Fruit fly (Drosophila melanogaster) whole organism, embryonic: Measurements from ENCODE around the gene CG10137.

ENCODE experiments used
- Abd-B ChIP-seq: fragments of 200-800 bp; sonication (Bioruptor generic); optimal IDR thresholded peaks from 2 replicates; lab custom pipeline; 2018; ENCODE audit warnings: missing biosample characterization, mild to moderate bottlenecking, missing genetic modification characterization, moderate library complexity
- Adf1 ChIP-seq: fragments of 200-800 bp; sonication (Bioruptor generic); IDR thresholded peaks from 2 replicates; pipeline ENCODE4 v1.3.6; 2022; ENCODE audit warnings: missing biosample characterization, missing genetic modification characterization
- Atf6 ChIP-seq: fragments of 200-800 bp; sonication (Bioruptor generic); IDR thresholded peaks from 2 replicates; pipeline ENCODE4 v1.3.6; 2022; ENCODE audit warnings: missing biosample characterization, missing genetic modification characterization
- CG10959 ChIP-seq: fragments of 200-800 bp; sonication (Bioruptor generic); IDR thresholded peaks from 2 replicates; pipeline ENCODE4 v1.3.6; 2022; ENCODE audit warnings: missing biosample characterization, missing genetic modification characterization
- CG12071 ChIP-seq: fragments of 200-800 bp; sonication (Bioruptor generic); optimal IDR thresholded peaks from 3 replicates; lab custom pipeline; 2018; ENCODE audit warnings: missing biosample characterization, mild to moderate bottlenecking, missing genetic modification characterization
- CG12236 ChIP-seq: fragments of 200-800 bp; sonication (Bioruptor generic); optimal IDR thresholded peaks from 2 replicates; lab custom pipeline; 2016; ENCODE audit warnings: missing biosample characterization, missing genetic modification characterization
- CG12391 ChIP-seq: fragments of 200-800 bp; sonication (Bioruptor generic); optimal IDR thresholded peaks from 3 replicates; lab custom pipeline; 2018; ENCODE audit warnings: missing biosample characterization, mild to moderate bottlenecking, missing genetic modification characterization, moderate library complexity
- CG12744 ChIP-seq: fragments of 200-800 bp; sonication (Bioruptor generic); optimal IDR thresholded peaks from 2 replicates; lab custom pipeline; 2016; ENCODE audit warnings: missing biosample characterization, missing genetic modification characterization
- CG14050 ChIP-seq: fragments of 200-800 bp; sonication (Bioruptor generic); IDR thresholded peaks from 3 replicates; pipeline ENCODE4 v1.3.6; 2022; ENCODE audit warnings: missing biosample characterization, missing genetic modification characterization
- CG14667 ChIP-seq: fragments of 200-800 bp; sonication (Bioruptor generic); IDR thresholded peaks from 2 replicates; pipeline ENCODE4 v1.3.6; 2022; ENCODE audit warnings: missing biosample characterization, missing genetic modification characterization
- CG14965 ChIP-seq: fragments of 200-800 bp; sonication (Bioruptor generic); optimal IDR thresholded peaks from 2 replicates; lab custom pipeline; 2016; ENCODE audit warnings: missing biosample characterization, missing genetic modification characterization, borderline replicate concordance
- CG17612 ChIP-seq: fragments of 200-800 bp; sonication (Bioruptor generic); IDR thresholded peaks from 2 replicates; pipeline ENCODE4 v1.3.6; 2022; ENCODE audit warnings: missing biosample characterization, missing genetic modification characterization
- CG2199 ChIP-seq: fragments of 200-800 bp; sonication (Bioruptor generic); IDR thresholded peaks from 3 replicates; pipeline ENCODE4 v1.3.6; 2022; ENCODE audit warnings: missing biosample characterization, missing genetic modification characterization
- CG30020 ChIP-seq: fragments of 200-800 bp; optimal IDR thresholded peaks from 2 replicates; lab custom pipeline; 2019; ENCODE audit warnings: missing biosample characterization, mild to moderate bottlenecking, missing genetic modification characterization, moderate library complexity
- CG30403 ChIP-seq: fragments of 200-800 bp; sonication (Bioruptor generic); optimal IDR thresholded peaks from 3 replicates; lab custom pipeline; 2016; ENCODE audit warnings: missing biosample characterization, missing genetic modification characterization
- CG3163 ChIP-seq: fragments of 200-800 bp; sonication (Bioruptor generic); optimal IDR thresholded peaks from 3 replicates; lab custom pipeline; 2016; ENCODE audit warnings: missing biosample characterization, missing genetic modification characterization
- CG4328 ChIP-seq: fragments of 200-800 bp; sonication (Bioruptor generic); optimal IDR thresholded peaks from 3 replicates; lab custom pipeline; 2017; ENCODE audit warnings: missing biosample characterization, missing genetic modification reagents, missing genetic modification characterization
- CG4360 ChIP-seq: fragments of 200-800 bp; sonication (Bioruptor generic); IDR thresholded peaks from 2 replicates; pipeline ENCODE4 v1.3.6; 2022; ENCODE audit warnings: missing biosample characterization, missing genetic modification characterization
- CG4404 ChIP-seq: fragments of 200-800 bp; sonication (Bioruptor generic); IDR thresholded peaks from 2 replicates; pipeline ENCODE4 v1.3.6; 2022; ENCODE audit warnings: missing biosample characterization, missing genetic modification characterization
- CG5245 ChIP-seq: fragments of 200-800 bp; sonication (Bioruptor generic); optimal IDR thresholded peaks from 3 replicates; lab custom pipeline; 2016; ENCODE audit warnings: missing biosample characterization, missing genetic modification characterization
- CG6683 ChIP-seq: fragments of 200-800 bp; sonication (Bioruptor generic); optimal IDR thresholded peaks from 2 replicates; lab custom pipeline; 2017; ENCODE audit warnings: missing biosample characterization, mild to moderate bottlenecking, missing genetic modification characterization, missing genetic modification reagents
- CG7745 ChIP-seq: fragments of 200-800 bp; sonication (Bioruptor generic); optimal IDR thresholded peaks from 2 replicates; lab custom pipeline; 2018; ENCODE audit warnings: missing biosample characterization, mild to moderate bottlenecking, missing genetic modification characterization, moderate library complexity
- CG8290 ChIP-seq, 3 experiments: fragments of 200-800 bp; sonication (Bioruptor generic); optimal IDR thresholded peaks; 2 replicates each; lab custom pipeline; 2016 to 2019; ENCODE audit warnings: missing biosample characterization in 3 of 3, missing genetic modification characterization in 3 of 3, mild to moderate bottlenecking in 2 of 3, moderate library complexity in 1 of 3
- CG9876 ChIP-seq: fragments of 200-800 bp; sonication (Bioruptor generic); optimal IDR thresholded peaks from 2 replicates; lab custom pipeline; 2016; ENCODE audit warnings: missing biosample characterization, missing genetic modification characterization
- Dref ChIP-seq: fragments of 200-800 bp; sonication (Bioruptor generic); IDR thresholded peaks from 2 replicates; pipeline ENCODE4 v1.3.6; 2022; ENCODE audit warnings: missing biosample characterization, missing genetic modification characterization
- Fer3 ChIP-seq: fragments of 200-800 bp; sonication (Bioruptor generic); optimal IDR thresholded peaks from 2 replicates; lab custom pipeline; 2018; ENCODE audit warnings: missing biosample characterization, mild to moderate bottlenecking, missing genetic modification characterization, moderate library complexity
- Hr51 ChIP-seq, 2 experiments: fragments of 200-800 bp; sonication (Bioruptor generic); optimal IDR thresholded peaks; 2 replicates in 1 of 2; 3 replicates in 1 of 2; lab custom pipeline; 2016 to 2018; ENCODE audit warnings: missing biosample characterization in 2 of 2, missing genetic modification characterization in 2 of 2, mild to moderate bottlenecking in 1 of 2, moderate library complexity in 1 of 2
- Jarid2 ChIP-seq: fragments of 200-800 bp; sonication (Bioruptor generic); optimal IDR thresholded peaks from 3 replicates; lab custom pipeline; 2017; ENCODE audit warnings: mild to moderate bottlenecking, missing biosample characterization, missing genetic modification reagents, missing genetic modification characterization
- Oaz ChIP-seq: fragments of 200-800 bp; sonication (Bioruptor generic); IDR thresholded peaks from 2 replicates; pipeline ENCODE4 v1.3.6; 2022; ENCODE audit warnings: missing biosample characterization, missing genetic modification characterization
- Usf ChIP-seq: fragments of 200-800 bp; sonication (Bioruptor generic); optimal IDR thresholded peaks from 2 replicates; lab custom pipeline; 2017; ENCODE audit warnings: missing genotype, missing biosample characterization, missing genetic modification characterization
- chinmo ChIP-seq: fragments of 200-800 bp; sonication (Bioruptor generic); IDR thresholded peaks from 4 replicates; pipeline ENCODE4 v1.3.6; 2022; ENCODE audit warnings: missing biosample characterization, missing genetic modification characterization; ENCODE audit not compliant: partially characterized antibody
- crp ChIP-seq, 2 experiments: fragments of 200-800 bp; sonication (Bioruptor generic); optimal IDR thresholded peaks; 2 replicates in 1 of 2; 3 replicates in 1 of 2; lab custom pipeline; 2017; ENCODE audit warnings: missing biosample characterization in 2 of 2, missing genetic modification characterization in 2 of 2, mild to moderate bottlenecking in 1 of 2, moderate library complexity in 1 of 2
- cwo ChIP-seq: fragments of 200-800 bp; sonication (Bioruptor generic); optimal IDR thresholded peaks from 3 replicates; lab custom pipeline; 2017; ENCODE audit warnings: missing biosample characterization, missing genetic modification characterization, mild to moderate bottlenecking, moderate library complexity, missing genetic modification reagents
- da ChIP-seq: fragments of 200-800 bp; sonication (Bioruptor generic); optimal IDR thresholded peaks from 2 replicates; lab custom pipeline; 2016; ENCODE audit warnings: missing biosample characterization, missing genetic modification characterization
- dati ChIP-seq: fragments of 200-800 bp; sonication (Bioruptor generic); IDR thresholded peaks from 2 replicates; pipeline ENCODE4 v1.3.6; 2022; ENCODE audit warnings: missing biosample characterization, missing genetic modification characterization
- ems ChIP-seq: fragments of 200-800 bp; sonication (Bioruptor generic); optimal IDR thresholded peaks from 3 replicates; lab custom pipeline; 2016; ENCODE audit warnings: missing biosample characterization, missing genetic modification characterization
- gcm ChIP-seq: fragments of 200-800 bp; sonication (Bioruptor generic); optimal IDR thresholded peaks from 2 replicates; lab custom pipeline; 2019; ENCODE audit warnings: missing biosample characterization, mild to moderate bottlenecking, missing genetic modification characterization, moderate library complexity
- gfzf ChIP-seq: fragments of 200-800 bp; sonication (Bioruptor generic); optimal IDR thresholded peaks from 2 replicates; lab custom pipeline; 2016; ENCODE audit warnings: missing biosample characterization, mild to moderate bottlenecking, missing genetic modification characterization, moderate library complexity
- her ChIP-seq: fragments of 200-800 bp; sonication (Bioruptor generic); optimal IDR thresholded peaks from 2 replicates; lab custom pipeline; 2016; ENCODE audit warnings: missing biosample characterization, missing genetic modification characterization
- jigr1 ChIP-seq: fragments of 200-800 bp; sonication (Bioruptor generic); IDR thresholded peaks from 3 replicates; pipeline ENCODE4 v1.3.6; 2022; ENCODE audit warnings: missing biosample characterization, missing genetic modification characterization
- mam ChIP-seq: fragments of 200-800 bp; sonication (Bioruptor generic); optimal IDR thresholded peaks from 3 replicates; lab custom pipeline; 2016; ENCODE audit warnings: missing biosample characterization, missing genetic modification characterization
- mld ChIP-seq: fragments of 200-800 bp; sonication (Bioruptor generic); IDR thresholded peaks from 3 replicates; pipeline ENCODE4 v1.3.6; 2022; ENCODE audit warnings: missing biosample characterization, missing genetic modification characterization; ENCODE audit not compliant: partially characterized antibody
- nom ChIP-seq: fragments of 200-800 bp; sonication (Bioruptor generic); optimal IDR thresholded peaks from 2 replicates; lab custom pipeline; 2017; ENCODE audit warnings: missing biosample characterization, missing genetic modification characterization, mild to moderate bottlenecking, moderate library complexity, missing genetic modification reagents
- psq ChIP-seq: fragments of 200-800 bp; sonication (Bioruptor generic); optimal IDR thresholded peaks from 2 replicates; lab custom pipeline; 2017; ENCODE audit warnings: missing biosample characterization, missing genetic modification characterization
- sc ChIP-seq, 3 experiments: fragments of >200 bp in 2 of 3; fragments of 200-800 bp in 1 of 3; sonication (Bioruptor generic) in 1 of 3; optimal IDR thresholded peaks; 2 replicates in 2 of 3; 3 replicates in 1 of 3; lab custom pipeline; 2017; ENCODE audit warnings: mild to moderate bottlenecking in 1 of 3, missing biosample characterization in 1 of 3, missing genetic modification characterization in 1 of 3, missing genetic modification reagents in 1 of 3
- tgo ChIP-seq: fragments of 200-800 bp; sonication (Bioruptor generic); IDR thresholded peaks from 3 replicates; pipeline ENCODE4 v1.3.6; 2022; ENCODE audit warnings: missing biosample characterization, missing genetic modification characterization
- unpg ChIP-seq: fragments of 200-800 bp; sonication (Bioruptor generic); optimal IDR thresholded peaks from 3 replicates; lab custom pipeline; 2018; ENCODE audit warnings: missing biosample characterization, mild to moderate bottlenecking, missing genetic modification characterization, moderate library complexity

Gene CG10137

dm6 chr2L:19572496-19573317, 46.2 kb downstream of the CG10137 start (continued):
- TF ChIP-seq gcm (peak; percentile 67), crp (GFP tag; optimal IDR thresholded peaks at IDR 0.05; lab: Kevin White, UChicago) (no peak), CG17612 (GFP tag; lab: Robert Waterston, UW) (peak; percentile 31; the same call in 1 of the 2 replicates), da (GFP tag; lab: Kevin White, UChicago) (no peak), Usf (GFP tag; lab: Kevin White, UChicago) (peak; percentile 34), CG10959 (GFP tag; lab: Robert Waterston, UW) (no peak), jigr1 (GFP tag; lab: Robert Waterston, UW) (no peak), Adf1 (GFP tag; lab: Robert Waterston, UW) (no peak; the same call in 1 of the 2 replicates), CG12744 (no peak), CG14965 (GFP tag; lab: Kevin White, UChicago) (no peak), mam (GFP tag; lab: Kevin White, UChicago) (peak; percentile 73), CG12071 (GFP tag; lab: Kevin White, UChicago) (peak; percentile 35), Dref (no peak), Fer3 (tag; lab: Kevin White, UChicago) (peak; percentile 66), dati (GFP tag; lab: Robert Waterston, UW) (no peak), CG12391 (tag; lab: Kevin White, UChicago) (peak; percentile 70), CG30403 (GFP tag; lab: Kevin White, UChicago) (peak; percentile 69), CG9876 (GFP tag; lab: Kevin White, UChicago) (no peak), sc (optimal IDR thresholded peaks at IDR 0.05; lab: Kevin White, UChicago) (no peak), sc (GFP tag; optimal IDR thresholded peaks at IDR 0.05; lab: Kevin White, UChicago) (no peak), CG5245 (GFP tag; lab: Kevin White, UChicago) (peak; percentile 48), CG8290 (GFP tag; optimal IDR thresholded peaks at IDR 0.05; lab: Kevin White, UChicago) (peak; percentile 50), CG8290 (tag; optimal IDR thresholded peaks at IDR 0.05; lab: Kevin White, UChicago) (no peak), CG7745 (no peak), nom (GFP tag; lab: Kevin White, UChicago) (peak; percentile 79), psq (GFP tag; lab: Kevin White, UChicago) (no peak), Abd-B (GFP tag; lab: Kevin White, UChicago) (peak; percentile 49), CG4404 (peak; percentile 48), Hr51 (GFP tag; optimal IDR thresholded peaks at IDR 0.05; lab: Kevin White, UChicago) (peak; percentile 70 to 73), CG14667 (GFP tag; lab: Robert Waterston, UW) (peak; percentile 43; the same call in 1 of the 2 replicates), her (peak; percentile 16), CG14050 (no peak), CG6683 (GFP tag; lab: Kevin White, UChicago) (peak; percentile 43), CG3163 (GFP tag; lab: Kevin White, UChicago) (no peak), CG4328 (GFP tag; lab: Kevin White, UChicago) (no peak), chinmo (GFP tag; lab: Robert Waterston, UW) (0 out of 4 replicates have a peak, but pooled peaks have one; percentile 55), Oaz (no peak), Atf6 (GFP tag; lab: Robert Waterston, UW) (peak; percentile 65), ems (GFP tag; lab: Kevin White, UChicago) (peak; percentile 59), unpg (GFP tag; lab: Kevin White, UChicago) (peak; percentile 62), gfzf (no peak), tgo (peak; percentile 62; the same call in 2 of the 3 replicates), CG12236 (GFP tag; lab: Kevin White, UChicago) (peak; percentile 30), cwo (peak; percentile 76), CG2199 (GFP tag; lab: Robert Waterston, UW) (0 out of 3 replicates have a peak, but pooled peaks have one; percentile 15), CG4360 (GFP tag; lab: Robert Waterston, UW) (peak; percentile 94), mld (GFP tag; lab: Robert Waterston, UW) (0 out of 3 replicates have a peak, but pooled peaks have one; percentile 54), Jarid2 (GFP tag; lab: Kevin White, UChicago) (no peak), CG30020 (peak; percentile 29)
